Worm (Caenorhabditis elegans) whole organism, dauer: ENCODE data around the gene K06A9.3.

Experiments used
- unc-62 ChIP-seq: sonication (generic microtip); optimal IDR thresholded peaks from 2 replicates; lab custom pipeline; 2017; ENCODE audit warnings: missing biosample characterization, missing genetic modification reagents, missing genetic modification characterization

K06A9.3 gene

ce11 chrX:1491036-1491435 is 44.1 kb downstream of the K06A9.3 start:
- TF ChIP-seq unc-62 (GFP tag; lab: Kevin White, UChicago): no peak

ce11 chrX:1489574-1489973 is 45.6 kb downstream of the K06A9.3 start:
- TF ChIP-seq unc-62 (GFP tag; lab: Kevin White, UChicago): no peak

- no peak for TF ChIP-seq unc-62 (GFP tag; lab: Kevin White, UChicago)
Measured at ce11 chrX:1488775-1489174, 46.4 kb downstream of the K06A9.3 start.

- TF ChIP-seq unc-62 (GFP tag; lab: Kevin White, UChicago): no peak
Measured at ce11 chrX:1487096-1487495, 48.1 kb downstream of the K06A9.3 start.

- no peak for TF ChIP-seq unc-62 (GFP tag; lab: Kevin White, UChicago)
Measured at ce11 chrX:1486135-1486648, 49.0 kb downstream of the K06A9.3 start, which contains the start of the genes D1005.10 and dhs-25. Gene D1005.10, minus strand, starts transcription at chrX:1486185. Gene dhs-25, plus strand, starts transcription at chrX:1486532.

- TF ChIP-seq unc-62 (GFP tag; lab: Kevin White, UChicago): no peak
Measured at ce11 chrX:1485718-1486117, 49.4 kb downstream of the K06A9.3 start, which contains the start of gene D1005.4. Gene D1005.4, minus strand, starts transcription at chrX:1485818.
